Fruit fly (Drosophila melanogaster) whole organism, embryonic: Measurements from ENCODE around the gene CG10194.

Source experiments
- CG10565 ChIP-seq: fragments of 200-800 bp; sonication (Bioruptor generic); optimal IDR thresholded peaks from 3 replicates; lab custom pipeline; 2016; ENCODE audit warnings: missing biosample characterization, mild to moderate bottlenecking, missing genetic modification characterization
- CG12219 ChIP-seq: fragments of 200-800 bp; sonication (Bioruptor generic); optimal IDR thresholded peaks from 3 replicates; lab custom pipeline; 2018; ENCODE audit warnings: missing biosample characterization, mild to moderate bottlenecking, missing genetic modification characterization
- CG12391 ChIP-seq: fragments of 200-800 bp; sonication (Bioruptor generic); optimal IDR thresholded peaks from 3 replicates; lab custom pipeline; 2018; ENCODE audit warnings: missing biosample characterization, mild to moderate bottlenecking, missing genetic modification characterization, moderate library complexity
- CG13624 ChIP-seq: fragments of 200-800 bp; sonication (Bioruptor generic); optimal IDR thresholded peaks from 2 replicates; lab custom pipeline; 2016; ENCODE audit warnings: missing biosample characterization, missing genetic modification characterization
- CG1529 ChIP-seq: fragments of 200-800 bp; sonication (Bioruptor generic); optimal IDR thresholded peaks from 3 replicates; lab custom pipeline; 2018; ENCODE audit warnings: missing biosample characterization, missing genetic modification characterization
- CG1603 ChIP-seq: fragments of 200-800 bp; sonication (Bioruptor generic); optimal IDR thresholded peaks from 2 replicates; lab custom pipeline; 2019; ENCODE audit warnings: missing biosample characterization, mild to moderate bottlenecking, missing genetic modification characterization, moderate library complexity
- CG17385 ChIP-seq: fragments of 200-800 bp; sonication (Bioruptor generic); optimal IDR thresholded peaks from 3 replicates; lab custom pipeline; 2018; ENCODE audit warnings: missing biosample characterization, mild to moderate bottlenecking, missing genetic modification characterization
- CG2202 ChIP-seq: fragments of 200-800 bp; sonication (Bioruptor generic); optimal IDR thresholded peaks from 2 replicates; lab custom pipeline; 2018; ENCODE audit warnings: missing biosample characterization, mild to moderate bottlenecking, missing genetic modification characterization
- CG3281 ChIP-seq: fragments of 200-800 bp; sonication (Bioruptor generic); optimal IDR thresholded peaks from 3 replicates; lab custom pipeline; 2017; ENCODE audit warnings: missing biosample characterization, mild to moderate bottlenecking, missing genetic modification characterization
- CG4282 ChIP-seq: fragments of 200-800 bp; sonication (Bioruptor generic); optimal IDR thresholded peaks from 2 replicates; lab custom pipeline; 2016; ENCODE audit warnings: missing biosample characterization, missing genetic modification characterization
- CG43689 ChIP-seq: fragments of 200-800 bp; sonication (Bioruptor generic); IDR thresholded peaks from 2 replicates; pipeline ENCODE4 v1.3.6; 2022; ENCODE audit warnings: missing biosample characterization, missing genetic modification characterization
- CG4424 ChIP-seq: fragments of 200-800 bp; sonication (Bioruptor generic); optimal IDR thresholded peaks from 3 replicates; lab custom pipeline; 2016; ENCODE audit warnings: missing biosample characterization, missing genetic modification characterization
- CG6791 ChIP-seq: fragments of 200-800 bp; sonication (Bioruptor generic); IDR thresholded peaks from 3 replicates; pipeline ENCODE4 v1.3.6; 2022; ENCODE audit warnings: missing biosample characterization, missing genetic modification characterization; ENCODE audit not compliant: partially characterized antibody
- CG7786 ChIP-seq: fragments of 200-800 bp; sonication (Bioruptor generic); optimal IDR thresholded peaks from 2 replicates; lab custom pipeline; 2016; ENCODE audit warnings: missing biosample characterization, missing genetic modification characterization
- CG8359 ChIP-seq: fragments of 200-800 bp; sonication (Bioruptor generic); optimal IDR thresholded peaks from 2 replicates; lab custom pipeline; 2017; ENCODE audit warnings: missing biosample characterization, mild to moderate bottlenecking, missing genetic modification characterization, borderline replicate concordance
- CG8944 ChIP-seq: fragments of 200-800 bp; sonication (Bioruptor generic); optimal IDR thresholded peaks from 3 replicates; lab custom pipeline; 2016; ENCODE audit warnings: missing biosample characterization, missing genetic modification characterization
- CG9437 ChIP-seq: fragments of 200-800 bp; sonication (Bioruptor generic); optimal IDR thresholded peaks from 2 replicates; lab custom pipeline; 2018; ENCODE audit warnings: missing biosample characterization, mild to moderate bottlenecking, missing genetic modification characterization
- CG9797 ChIP-seq: fragments of 200-800 bp; sonication (Bioruptor generic); optimal IDR thresholded peaks from 3 replicates; lab custom pipeline; 2018; ENCODE audit warnings: missing biosample characterization, mild to moderate bottlenecking, missing genetic modification characterization
- CoRest ChIP-seq: fragments of 200-800 bp; sonication (Bioruptor generic); optimal IDR thresholded peaks from 3 replicates; lab custom pipeline; 2018; ENCODE audit warnings: missing biosample characterization, mild to moderate bottlenecking, missing genetic modification characterization, moderate library complexity
- D19A ChIP-seq: fragments of 200-800 bp; optimal IDR thresholded peaks from 3 replicates; lab custom pipeline; 2019; ENCODE audit warnings: missing biosample characterization, mild to moderate bottlenecking, missing genetic modification characterization, moderate library complexity
- Dbx ChIP-seq: fragments of 200-800 bp; sonication (Bioruptor generic); IDR thresholded peaks from 3 replicates; pipeline ENCODE4 v1.3.6; 2022; ENCODE audit warnings: missing biosample characterization, missing genetic modification characterization
- Dip3 ChIP-seq: fragments of 200-800 bp; sonication (Bioruptor generic); optimal IDR thresholded peaks from 3 replicates; lab custom pipeline; 2016; ENCODE audit warnings: missing biosample characterization, missing genetic modification characterization
- Dp ChIP-seq: fragments of 200-800 bp; sonication (Bioruptor generic); optimal IDR thresholded peaks from 2 replicates; lab custom pipeline; 2018; ENCODE audit warnings: missing biosample characterization, mild to moderate bottlenecking, missing genetic modification characterization, moderate library complexity
- Fer2 ChIP-seq: fragments of 200-800 bp; sonication (Bioruptor generic); optimal IDR thresholded peaks from 2 replicates; lab custom pipeline; 2018; ENCODE audit warnings: missing biosample characterization, mild to moderate bottlenecking, missing genetic modification characterization, moderate library complexity
- Jarid2 ChIP-seq: fragments of 200-800 bp; sonication (Bioruptor generic); optimal IDR thresholded peaks from 3 replicates; lab custom pipeline; 2017; ENCODE audit warnings: mild to moderate bottlenecking, missing biosample characterization, missing genetic modification reagents, missing genetic modification characterization
- MBD-R2 ChIP-seq: fragments of 200-800 bp; sonication (Bioruptor generic); IDR thresholded peaks from 2 replicates; pipeline ENCODE4 v1.3.6; 2022; ENCODE audit warnings: missing biosample characterization, missing genetic modification characterization
- Meics ChIP-seq: fragments of 200-800 bp; sonication (Bioruptor generic); optimal IDR thresholded peaks from 2 replicates; lab custom pipeline; 2017; ENCODE audit warnings: missing biosample characterization, mild to moderate bottlenecking, missing genetic modification characterization
- Myb ChIP-seq: fragments of 200-800 bp; sonication (Bioruptor generic); optimal IDR thresholded peaks from 2 replicates; lab custom pipeline; 2016; ENCODE audit warnings: missing biosample characterization, missing genetic modification characterization
- Ssrp ChIP-seq: fragments of 200-800 bp; sonication (Bioruptor generic); optimal IDR thresholded peaks from 2 replicates; lab custom pipeline; 2018; ENCODE audit warnings: missing biosample characterization, mild to moderate bottlenecking, missing genetic modification characterization, moderate library complexity
- abd-A ChIP-seq: fragments of 200-800 bp; sonication (Bioruptor generic); optimal IDR thresholded peaks from 3 replicates; lab custom pipeline; 2019; ENCODE audit warnings: missing biosample characterization, mild to moderate bottlenecking, missing genetic modification characterization, moderate library complexity
- ara ChIP-seq: fragments of 200-800 bp; sonication (Bioruptor generic); IDR thresholded peaks from 2 replicates; pipeline ENCODE4 v1.3.6; 2022; ENCODE audit warnings: missing biosample characterization, missing genetic modification characterization
- chif ChIP-seq, 2 experiments: fragments of 200-800 bp; sonication (Bioruptor generic); optimal IDR thresholded peaks; 3 replicates each; lab custom pipeline; 2016; ENCODE audit warnings: missing biosample characterization in 2 of 2, missing genetic modification characterization in 2 of 2
- chm ChIP-seq: fragments of 200-800 bp; sonication (Bioruptor generic); IDR thresholded peaks from 2 replicates; pipeline ENCODE4 v1.3.6; 2022; ENCODE audit warnings: missing biosample characterization, missing genetic modification characterization
- chn ChIP-seq: fragments of 200-800 bp; sonication (Bioruptor generic); optimal IDR thresholded peaks from 2 replicates; lab custom pipeline; 2016; ENCODE audit warnings: missing biosample characterization, missing genetic modification characterization
- crp ChIP-seq, 2 experiments: fragments of 200-800 bp; sonication (Bioruptor generic); optimal IDR thresholded peaks; 2 replicates in 1 of 2; 3 replicates in 1 of 2; lab custom pipeline; 2017; ENCODE audit warnings: missing biosample characterization in 2 of 2, missing genetic modification characterization in 2 of 2, mild to moderate bottlenecking in 1 of 2, moderate library complexity in 1 of 2
- danr ChIP-seq: fragments of 200-800 bp; sonication (Bioruptor generic); IDR thresholded peaks from 2 replicates; pipeline ENCODE4 v1.3.6; 2022; ENCODE audit warnings: missing biosample characterization, missing genetic modification characterization
- dm ChIP-seq: fragments of 200-800 bp; sonication (Bioruptor generic); optimal IDR thresholded peaks from 3 replicates; lab custom pipeline; 2016; ENCODE audit warnings: missing biosample characterization, missing genetic modification characterization
- dmrt11E ChIP-seq: fragments of 200-800 bp; sonication (Bioruptor generic); optimal IDR thresholded peaks from 3 replicates; lab custom pipeline; 2018; ENCODE audit warnings: missing biosample characterization, mild to moderate bottlenecking, missing genetic modification characterization, moderate library complexity
- ewg ChIP-seq: fragments of 200-800 bp; sonication (Bioruptor generic); optimal IDR thresholded peaks from 3 replicates; lab custom pipeline; 2017; ENCODE audit warnings: mild to moderate bottlenecking, missing biosample characterization, missing genetic modification reagents, missing genetic modification characterization
- exex ChIP-seq: fragments of 200-800 bp; sonication (Bioruptor generic); optimal IDR thresholded peaks from 4 replicates; lab custom pipeline; 2018; ENCODE audit warnings: missing biosample characterization, mild to moderate bottlenecking, missing genetic modification characterization, moderate library complexity
- hbn ChIP-seq: fragments of 200-800 bp; sonication (Bioruptor generic); IDR thresholded peaks from 2 replicates; pipeline ENCODE4 v1.3.6; 2022; ENCODE audit warnings: missing biosample characterization, missing genetic modification characterization; ENCODE audit not compliant: partially characterized antibody
- kay ChIP-seq: fragments of 200-800 bp; sonication (Bioruptor generic); optimal IDR thresholded peaks from 2 replicates; lab custom pipeline; 2016; ENCODE audit warnings: missing biosample characterization, missing genetic modification characterization
- luna ChIP-seq: fragments of 200-800 bp; sonication (Bioruptor generic); optimal IDR thresholded peaks from 2 replicates; lab custom pipeline; 2016; ENCODE audit warnings: missing biosample characterization, missing genetic modification characterization
- oc ChIP-seq: fragments of 200-800 bp; sonication (Bioruptor generic); optimal IDR thresholded peaks from 2 replicates; lab custom pipeline; 2018; ENCODE audit warnings: missing biosample characterization, mild to moderate bottlenecking, missing genetic modification characterization, moderate library complexity
- pzg ChIP-seq: fragments of 200-800 bp; sonication (Bioruptor generic); optimal IDR thresholded peaks from 3 replicates; lab custom pipeline; 2018; ENCODE audit warnings: missing biosample characterization, mild to moderate bottlenecking, missing genetic modification characterization, moderate library complexity
- scrt ChIP-seq: fragments of 200-800 bp; sonication (Bioruptor generic); optimal IDR thresholded peaks from 2 replicates; lab custom pipeline; 2018; ENCODE audit warnings: missing biosample characterization, mild to moderate bottlenecking, missing genetic modification characterization, moderate library complexity
- sqz ChIP-seq: fragments of 200-800 bp; sonication (Bioruptor generic); optimal IDR thresholded peaks from 3 replicates; lab custom pipeline; 2018; ENCODE audit warnings: missing biosample characterization, mild to moderate bottlenecking, missing genetic modification characterization
- trem ChIP-seq: fragments of 200-800 bp; optimal IDR thresholded peaks from 3 replicates; lab custom pipeline; 2019; ENCODE audit warnings: missing biosample characterization, mild to moderate bottlenecking, missing genetic modification characterization, moderate library complexity
- unpg ChIP-seq: fragments of 200-800 bp; sonication (Bioruptor generic); optimal IDR thresholded peaks from 3 replicates; lab custom pipeline; 2018; ENCODE audit warnings: missing biosample characterization, mild to moderate bottlenecking, missing genetic modification characterization, moderate library complexity
- vvl ChIP-seq: fragments of 200-800 bp; sonication (Bioruptor generic); IDR thresholded peaks from 2 replicates; pipeline ENCODE4 v1.3.6; 2022; ENCODE audit warnings: missing biosample characterization, missing genetic modification characterization
- zf30C ChIP-seq: fragments of 200-800 bp; sonication (Bioruptor generic); optimal IDR thresholded peaks from 3 replicates; lab custom pipeline; 2018; ENCODE audit warnings: missing biosample characterization, mild to moderate bottlenecking, missing genetic modification characterization

The CG10194 gene

dm6 chr2L:19530092-19530491, 40.2 kb upstream of the CG10194 start, which contains the start of gene CG10165 (continued):
- TF ChIP-seq CG1603 (peak; percentile 16), CG12219 (no peak), chm (GFP tag; lab: Robert Waterston, UW) (no peak), chif (GFP tag; optimal IDR thresholded peaks at IDR 0.05; lab: Kevin White, UChicago) (no peak), crp (GFP tag; optimal IDR thresholded peaks at IDR 0.05; lab: Kevin White, UChicago) (peak; percentile 49 to 88), CG6791 (GFP tag; lab: Robert Waterston, UW) (no peak), CG3281 (GFP tag; lab: Kevin White, UChicago) (no peak), CG4424 (GFP tag; lab: Kevin White, UChicago) (no peak), CG13624 (GFP tag; lab: Kevin White, UChicago) (no peak), Dip3 (GFP tag; lab: Kevin White, UChicago) (no peak), hbn (no peak), abd-A (tag; lab: Kevin White, UChicago) (no peak), scrt (GFP tag; lab: Kevin White, UChicago) (no peak), Myb (peak; percentile 96), exex (tag; lab: Kevin White, UChicago) (peak; percentile 57), Dbx (no peak), CG43689 (no peak), danr (GFP tag; lab: Robert Waterston, UW) (no peak), zf30C (GFP tag; lab: Kevin White, UChicago) (no peak), CG8359 (GFP tag; lab: Kevin White, UChicago) (no peak), ara (GFP tag; lab: Robert Waterston, UW) (no peak), CG10565 (GFP tag; lab: Kevin White, UChicago) (no peak), ewg (GFP tag; lab: Kevin White, UChicago) (peak; percentile 33), CG1529 (no peak), trem (peak; percentile 3), kay (GFP tag; lab: Kevin White, UChicago) (no peak), Fer2 (tag; lab: Kevin White, UChicago) (no peak), oc (tag; lab: Kevin White, UChicago) (no peak), CoRest (tag; lab: Kevin White, UChicago) (peak; percentile 4), CG2202 (tag; lab: Kevin White, UChicago) (no peak), unpg (GFP tag; lab: Kevin White, UChicago) (no peak), CG7786 (GFP tag; lab: Kevin White, UChicago) (no peak), CG17385 (GFP tag; lab: Kevin White, UChicago) (no peak), luna (no peak), CG8944 (GFP tag; lab: Kevin White, UChicago) (no peak), Dp (peak; percentile 11), D19A (no peak), vvl (GFP tag; lab: Robert Waterston, UW) (peak; percentile 47; the same call in 1 of the 2 replicates), dm (GFP tag; lab: Kevin White, UChicago) (no peak), sqz (GFP tag; lab: Kevin White, UChicago) (no peak), CG9797 (GFP tag; lab: Kevin White, UChicago) (no peak), CG4282 (GFP tag; lab: Kevin White, UChicago) (no peak), CG9437 (GFP tag; lab: Kevin White, UChicago) (peak; percentile 56), Meics (GFP tag; lab: Kevin White, UChicago) (no peak), dmrt11E (no peak), Jarid2 (GFP tag; lab: Kevin White, UChicago) (no peak), MBD-R2 (peak; percentile 83), CG12391 (tag; lab: Kevin White, UChicago) (no peak), pzg (GFP tag; lab: Kevin White, UChicago) (peak; percentile 43), chn (GFP tag; lab: Kevin White, UChicago) (no peak), Ssrp (tag; lab: Kevin White, UChicago) (no peak)
